Fruit fly (Drosophila melanogaster) whole organism, adult: ENCODE measurements around the gene Megf8.

ENCODE experiments used
- CG12768 ChIP-seq: fragments of 200-800 bp; sonication (Bioruptor generic); optimal IDR thresholded peaks from 2 replicates; lab custom pipeline; 2017; ENCODE audit warnings: missing biosample characterization, missing genetic modification characterization, mild to moderate bottlenecking, moderate library complexity, missing genetic modification reagents
- CG1620 ChIP-seq: fragments of 200-800 bp; sonication (Bioruptor generic); optimal IDR thresholded peaks from 2 replicates; lab custom pipeline; 2016; ENCODE audit warnings: missing biosample characterization, missing genetic modification characterization
- Clk ChIP-seq: fragments of 200-800 bp; sonication (Bioruptor generic); optimal IDR thresholded peaks from 2 replicates; lab custom pipeline; 2017; ENCODE audit warnings: missing biosample characterization, missing genetic modification characterization
- Mnt ChIP-seq: fragments of 200-800 bp; sonication (Bioruptor generic); optimal IDR thresholded peaks from 2 replicates; lab custom pipeline; 2016; ENCODE audit warnings: missing biosample characterization, mild to moderate bottlenecking, missing genetic modification characterization
- bab1 ChIP-seq: fragments of 200-800 bp; sonication (Bioruptor generic); optimal IDR thresholded peaks from 3 replicates; lab custom pipeline; 2019; ENCODE audit warnings: missing biosample characterization, mild to moderate bottlenecking, missing genetic modification characterization, moderate library complexity
- cic ChIP-seq: fragments of 200-800 bp; sonication (Bioruptor generic); optimal IDR thresholded peaks from 2 replicates; lab custom pipeline; 2017; ENCODE audit warnings: missing biosample characterization, mild to moderate bottlenecking, missing genetic modification characterization, moderate library complexity
- kay ChIP-seq: fragments of 200-800 bp; sonication (Bioruptor generic); peaks from one replicate; lab custom pipeline; 2016; ENCODE audit warnings: missing biosample characterization, missing genetic modification characterization, borderline replicate concordance

- TF ChIP-seq CG12768 (GFP tag; lab: Kevin White, UChicago) = peak; percentile 53
- no peak for TF ChIP-seq cic (GFP tag; lab: Kevin White, UChicago)
- no peak for TF ChIP-seq Clk
- TF ChIP-seq kay = no peak
- TF ChIP-seq CG1620 (GFP tag; lab: Kevin White, UChicago) = no peak
- no peak for TF ChIP-seq Mnt (GFP tag; lab: Kevin White, UChicago)
- no peak for TF ChIP-seq bab1 (GFP tag; lab: Kevin White, UChicago)
Measured at dm6 chr2L:8033756-8034155, 9.5 kb upstream of the Megf8 start.
